Fruit fly (Drosophila melanogaster): Measurements from ENCODE around the gene CG7031.
A peak's percentile ranks its signal among the peaks of the same experiment; 100 is the strongest.

The CG7031 gene

DNA sequence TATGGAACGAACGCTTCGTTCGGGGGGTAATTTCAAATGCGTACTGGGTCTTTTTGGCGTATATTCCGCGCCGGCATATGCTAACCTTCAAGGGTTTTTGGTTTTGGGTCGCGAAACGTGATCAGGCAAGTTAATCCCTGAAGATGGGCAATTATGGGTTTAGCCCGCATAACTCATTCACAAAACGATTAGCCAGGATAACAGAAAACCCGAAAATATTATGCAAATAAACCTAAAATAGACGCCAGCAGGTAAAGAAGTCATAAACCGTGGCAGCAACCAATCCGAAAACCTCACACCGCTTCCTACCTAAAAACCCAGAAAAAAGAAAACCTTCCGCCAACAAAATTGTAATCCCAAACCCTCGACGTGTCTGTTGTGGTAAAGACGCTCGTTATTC lies 15.0 kb upstream of the CG7031 start:
- no peak for TF ChIP-seq Dp (GFP tag; optimal IDR thresholded peaks at IDR 0.05)
- TF ChIP-seq CG13424 (tag; optimal IDR thresholded peaks at IDR 0.05), result no peak
- no peak for TF ChIP-seq CG3163 (GFP tag; optimal IDR thresholded peaks at IDR 0.05)
- no peak for TF ChIP-seq CG4424 (GFP tag; optimal IDR thresholded peaks at IDR 0.05)
- TF ChIP-seq CG2889 (GFP tag; IDR thresholded peaks at IDR 0.05), result no peak
- peak; percentile 31 for TF ChIP-seq twi (tag; optimal IDR thresholded peaks at IDR 0.05)
- TF ChIP-seq Mad (GFP tag; optimal IDR thresholded peaks at IDR 0.05), result no peak
- no peak for TF ChIP-seq Xbp1 (GFP tag; optimal IDR thresholded peaks at IDR 0.05)
- peak; percentile 85 for TF ChIP-seq zen (tag; optimal IDR thresholded peaks at IDR 0.05)
- TF ChIP-seq CG12155 (GFP tag; optimal IDR thresholded peaks at IDR 0.05), result no peak
- no peak for TF ChIP-seq CG17568 (GFP tag; optimal IDR thresholded peaks at IDR 0.05)
- TF ChIP-seq CG14965 (GFP tag; optimal IDR thresholded peaks at IDR 0.05; ENCODE audit: borderline replicate concordance), result no peak
- no peak for TF ChIP-seq Doc3 (GFP tag; IDR thresholded peaks at IDR 0.05; ENCODE audit: partially characterized antibody)
- no peak for TF ChIP-seq CG3407 (GFP tag; optimal IDR thresholded peaks at IDR 0.05)
- TF ChIP-seq CG4854 (GFP tag; optimal IDR thresholded peaks at IDR 0.05), result no peak
- TF ChIP-seq Ptx1 (GFP tag; IDR thresholded peaks at IDR 0.05), result no peak
- no peak for TF ChIP-seq zfh1 (GFP tag; IDR thresholded peaks at IDR 0.05)
- no peak for TF ChIP-seq fd3F (GFP tag; optimal IDR thresholded peaks at IDR 0.05)
- no peak for TF ChIP-seq Deaf1 (tag; optimal IDR thresholded peaks at IDR 0.05)
- TF ChIP-seq nerfin-2 (GFP tag; IDR thresholded peaks at IDR 0.05; ENCODE audit: partially characterized antibody), result no peak
- no peak for TF ChIP-seq Atf3 (GFP tag; optimal IDR thresholded peaks at IDR 0.05)
- peak in 1 of 2 experiments; percentile 91 for TF ChIP-seq tll (GFP tag; optimal IDR thresholded peaks at IDR 0.05)
- TF ChIP-seq CG2199 (GFP tag; IDR thresholded peaks at IDR 0.05), result no peak
- TF ChIP-seq CG15479 (GFP tag; optimal IDR thresholded peaks at IDR 0.05), result peak; percentile 71
- TF ChIP-seq CG43689 (GFP tag; IDR thresholded peaks at IDR 0.05), result no peak
- TF ChIP-seq CG32532 (GFP tag; IDR thresholded peaks at IDR 0.05), result no peak
- peak; percentile 86 for TF ChIP-seq cad (GFP tag; optimal IDR thresholded peaks at IDR 0.05)
- TF ChIP-seq CG3995 (GFP tag; optimal IDR thresholded peaks at IDR 0.05), result no peak
- no peak for TF ChIP-seq gt (GFP tag; IDR thresholded peaks at IDR 0.05)
- no peak for TF ChIP-seq CG9727 (GFP tag; optimal IDR thresholded peaks at IDR 0.05)
- no peak for TF ChIP-seq repo (GFP tag; optimal IDR thresholded peaks at IDR 0.05)
- no peak for TF ChIP-seq pum (GFP tag; optimal IDR thresholded peaks at IDR 0.05)

DNA sequence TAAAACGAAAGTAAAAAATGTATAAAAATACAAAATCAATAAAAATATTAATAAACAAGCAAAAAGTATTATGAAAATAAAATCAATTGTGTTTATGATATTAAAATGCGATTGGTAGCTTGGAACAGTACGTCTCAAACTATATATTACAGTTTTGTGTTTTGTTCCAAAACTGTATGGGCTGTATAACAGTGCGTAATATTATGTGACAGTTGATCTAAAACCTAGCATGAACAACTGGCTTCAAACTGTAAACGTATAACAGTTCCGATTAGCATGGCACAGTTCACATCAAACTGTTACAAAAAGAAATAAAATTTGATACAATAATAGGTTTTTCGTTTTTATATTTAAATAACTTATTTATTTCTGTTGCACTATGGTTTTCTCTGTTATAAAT lies 10.1 kb upstream of the CG7031 start:
- no peak for TF ChIP-seq sqz (GFP tag; optimal IDR thresholded peaks at IDR 0.05)
- TF ChIP-seq CG31441 (GFP tag; IDR thresholded peaks at IDR 0.05), result no peak
- peak; percentile 58 for TF ChIP-seq Ssrp (tag; optimal IDR thresholded peaks at IDR 0.05)
- no peak for TF ChIP-seq MTF-1 (GFP tag; optimal IDR thresholded peaks at IDR 0.05; ENCODE audit: borderline replicate concordance)
- no peak for TF ChIP-seq Dad (GFP tag; optimal IDR thresholded peaks at IDR 0.05)
- no peak for TF ChIP-seq dmrt11E (tag; optimal IDR thresholded peaks at IDR 0.05)
- no peak for TF ChIP-seq CG12391 (tag; optimal IDR thresholded peaks at IDR 0.05)
- TF ChIP-seq sna (GFP tag; IDR thresholded peaks at IDR 0.05; ENCODE audit: partially characterized antibody), result no peak
- TF ChIP-seq CG6765 (GFP tag; optimal IDR thresholded peaks at IDR 0.05), result no peak
- TF ChIP-seq CG1529 (GFP tag; optimal IDR thresholded peaks at IDR 0.05), result no peak
- TF ChIP-seq gcm (GFP tag; optimal IDR thresholded peaks at IDR 0.05), result no peak
- no peak for TF ChIP-seq CG30403 (GFP tag; optimal IDR thresholded peaks at IDR 0.05)
- TF ChIP-seq CG34224 (GFP tag; IDR thresholded peaks at IDR 0.05; ENCODE audit: partially characterized antibody), result no peak
- no peak for TF ChIP-seq CG15269 (tag; optimal IDR thresholded peaks at IDR 0.05)
- no peak for TF ChIP-seq CG17612 (GFP tag; IDR thresholded peaks at IDR 0.05)
- no peak for TF ChIP-seq tin (GFP tag; optimal IDR thresholded peaks at IDR 0.05)
- no peak for TF ChIP-seq CG31365 (tag; optimal IDR thresholded peaks at IDR 0.05)
- TF ChIP-seq trem (tag; optimal IDR thresholded peaks at IDR 0.05), result peak; percentile 6
- TF ChIP-seq Myb (GFP tag; optimal IDR thresholded peaks at IDR 0.05), result no peak
- TF ChIP-seq CG17361 (GFP tag; IDR thresholded peaks at IDR 0.05), result no peak
- no peak for TF ChIP-seq CG31388 (GFP tag; optimal IDR thresholded peaks at IDR 0.05)
